Fruit fly (Drosophila melanogaster) whole organism, prepupa: ENCODE results near the gene CG34136.

Experiments used
- Blimp-1 ChIP-seq: fragments of 200-800 bp; sonication (Bioruptor generic); optimal IDR thresholded peaks from 3 replicates; lab custom pipeline; 2017; ENCODE audit warnings: missing biosample characterization, missing genetic modification characterization, mild to moderate bottlenecking, moderate library complexity, missing genetic modification reagents
- CG10631 ChIP-seq: fragments of 200-800 bp; sonication (Bioruptor generic); optimal IDR thresholded peaks from 2 replicates; lab custom pipeline; 2016; ENCODE audit warnings: missing biosample characterization, missing genetic modification characterization
- CG11294 ChIP-seq: fragments of 200-800 bp; sonication (Bioruptor generic); IDR thresholded peaks from 2 replicates; pipeline ENCODE4 v1.3.6; 2022; ENCODE audit warnings: missing biosample characterization, missing genetic modification characterization
- CG11762 ChIP-seq: fragments of 200-800 bp; sonication (Bioruptor generic); optimal IDR thresholded peaks from 3 replicates; lab custom pipeline; 2016; ENCODE audit warnings: missing biosample characterization, missing genetic modification characterization; ENCODE audit not compliant: insufficient read depth
- CG11902 ChIP-seq: fragments of 200-800 bp; sonication (Bioruptor generic); optimal IDR thresholded peaks from 3 replicates; lab custom pipeline; 2016; ENCODE audit warnings: missing biosample characterization, missing genetic modification characterization
- CG16779 ChIP-seq: fragments of 200-800 bp; sonication (Bioruptor generic); optimal IDR thresholded peaks from 3 replicates; lab custom pipeline; 2017; ENCODE audit warnings: missing biosample characterization, mild to moderate bottlenecking, missing genetic modification characterization
- CG31627 ChIP-seq: fragments of 200-800 bp; sonication (Bioruptor generic); optimal IDR thresholded peaks from 3 replicates; lab custom pipeline; 2016; ENCODE audit warnings: missing biosample characterization, missing genetic modification characterization
- CG34406 ChIP-seq: fragments of 200-800 bp; sonication (Bioruptor generic); optimal IDR thresholded peaks from 3 replicates; lab custom pipeline; 2016; ENCODE audit warnings: missing biosample characterization, missing genetic modification characterization
- CG3919 ChIP-seq: fragments of 200-800 bp; sonication (Bioruptor generic); optimal IDR thresholded peaks from 3 replicates; lab custom pipeline; 2016; ENCODE audit warnings: missing biosample characterization, missing genetic modification characterization
- CG6276 ChIP-seq: fragments of 200-800 bp; sonication (Bioruptor generic); optimal IDR thresholded peaks from 2 replicates; lab custom pipeline; 2017; ENCODE audit warnings: missing biosample characterization, mild to moderate bottlenecking, missing genetic modification characterization
- CG6792 ChIP-seq: fragments of 200-800 bp; sonication (Bioruptor generic); optimal IDR thresholded peaks from 3 replicates; lab custom pipeline; 2016; ENCODE audit warnings: missing biosample characterization, missing genetic modification characterization
- CG6854 ChIP-seq: fragments of 200-800 bp; sonication (Bioruptor generic); optimal IDR thresholded peaks from 2 replicates; lab custom pipeline; 2017; ENCODE audit warnings: missing biosample characterization, mild to moderate bottlenecking, missing genetic modification characterization
- CG7368 ChIP-seq: fragments of 200-800 bp; sonication (Bioruptor generic); optimal IDR thresholded peaks from 3 replicates; lab custom pipeline; 2016; ENCODE audit warnings: missing biosample characterization, missing genetic modification characterization
- CG8119 ChIP-seq: fragments of 200-800 bp; sonication (Bioruptor generic); IDR thresholded peaks from 3 replicates; pipeline ENCODE4 v1.3.6; 2022; ENCODE audit warnings: missing biosample characterization, missing genetic modification characterization
- CG8319 ChIP-seq: fragments of 200-800 bp; sonication (Bioruptor generic); optimal IDR thresholded peaks from 3 replicates; lab custom pipeline; 2016; ENCODE audit warnings: missing biosample characterization, missing genetic modification characterization
- CG9139 ChIP-seq: fragments of 200-800 bp; sonication (Bioruptor generic); optimal IDR thresholded peaks from 3 replicates; lab custom pipeline; 2017; ENCODE audit warnings: missing biosample characterization, mild to moderate bottlenecking, missing genetic modification characterization
- Eip75B ChIP-seq: fragments of 200-800 bp; sonication (Bioruptor generic); optimal IDR thresholded peaks from 3 replicates; lab custom pipeline; 2016; ENCODE audit warnings: missing biosample characterization, missing genetic modification characterization
- Eip78C ChIP-seq: fragments of 200-800 bp; sonication (Bioruptor generic); peaks from one replicate; lab custom pipeline; 2016; ENCODE audit warnings: missing biosample characterization, missing genetic modification characterization
- Eip93F ChIP-seq: fragments of 200-800 bp; sonication (Bioruptor generic); optimal IDR thresholded peaks from 2 replicates; lab custom pipeline; 2016; ENCODE audit warnings: missing biosample characterization, mild to moderate bottlenecking, missing genetic modification characterization
- Ets21C ChIP-seq: fragments of 200-800 bp; sonication (Bioruptor generic); optimal IDR thresholded peaks from 3 replicates; lab custom pipeline; 2016; ENCODE audit warnings: missing biosample characterization, missing genetic modification characterization
- Ets96B ChIP-seq: fragments of 200-800 bp; optimal IDR thresholded peaks from 2 replicates; lab custom pipeline; 2019; ENCODE audit warnings: missing biosample characterization, mild to moderate bottlenecking, missing genetic modification characterization, moderate library complexity
- Gug ChIP-seq: fragments of 200-800 bp; sonication (Bioruptor generic); IDR thresholded peaks from 2 replicates; pipeline ENCODE4 v1.3.6; 2022; ENCODE audit warnings: missing biosample characterization, missing genetic modification characterization
- Hr38 ChIP-seq: sonication (Bioruptor generic); optimal IDR thresholded peaks from 2 replicates; lab custom pipeline; 2016; ENCODE audit warnings: missing biosample characterization, missing genetic modification characterization
- Hr39 ChIP-seq: fragments of 200-800 bp; sonication (Bioruptor generic); optimal IDR thresholded peaks from 2 replicates; lab custom pipeline; 2016; ENCODE audit warnings: missing biosample characterization, missing genetic modification characterization
- Met ChIP-seq: fragments of 200-800 bp; sonication (Bioruptor generic); optimal IDR thresholded peaks from 3 replicates; lab custom pipeline; 2016; ENCODE audit warnings: missing biosample characterization, missing genetic modification characterization
- OdsH ChIP-seq: fragments of 200-800 bp; sonication (Bioruptor generic); optimal IDR thresholded peaks from 3 replicates; lab custom pipeline; 2016; ENCODE audit warnings: missing biosample characterization, missing genetic modification characterization
- Smox ChIP-seq: fragments of 200-800 bp; sonication (Bioruptor generic); optimal IDR thresholded peaks from 3 replicates; lab custom pipeline; 2016; ENCODE audit warnings: missing biosample characterization, missing genetic modification characterization
- Sox14 ChIP-seq: fragments of 200-800 bp; sonication (Bioruptor generic); optimal IDR thresholded peaks from 3 replicates; lab custom pipeline; 2016; ENCODE audit warnings: missing biosample characterization, missing genetic modification characterization
- Sox15 ChIP-seq: fragments of 200-800 bp; sonication (Bioruptor generic); optimal IDR thresholded peaks from 3 replicates; lab custom pipeline; 2016; ENCODE audit warnings: missing biosample characterization, missing genetic modification characterization
- acj6 ChIP-seq: fragments of 200-800 bp; sonication (Bioruptor generic); optimal IDR thresholded peaks from 3 replicates; lab custom pipeline; 2016; ENCODE audit warnings: missing biosample characterization, missing genetic modification characterization
- fd59A ChIP-seq: fragments of 200-800 bp; sonication (Bioruptor generic); optimal IDR thresholded peaks from 2 replicates; lab custom pipeline; 2017; ENCODE audit warnings: missing biosample characterization, mild to moderate bottlenecking, missing genetic modification characterization, missing genetic modification reagents
- fkh ChIP-seq: fragments of 200-800 bp; sonication (Bioruptor generic); optimal IDR thresholded peaks from 3 replicates; lab custom pipeline; 2017; ENCODE audit warnings: missing biosample characterization, mild to moderate bottlenecking, missing genetic modification characterization, moderate library complexity
- lz ChIP-seq: fragments of 200-800 bp; sonication (Bioruptor generic); optimal IDR thresholded peaks from 3 replicates; lab custom pipeline; 2016; ENCODE audit warnings: missing biosample characterization, missing genetic modification characterization
- net ChIP-seq: fragments of 200-800 bp; sonication (Bioruptor generic); optimal IDR thresholded peaks from 3 replicates; lab custom pipeline; 2016; ENCODE audit warnings: missing biosample characterization, missing genetic modification characterization
- pdm3 ChIP-seq: fragments of 200-800 bp; sonication (Bioruptor generic); optimal IDR thresholded peaks from 3 replicates; lab custom pipeline; 2016; ENCODE audit warnings: missing biosample characterization, missing genetic modification characterization
- spab ChIP-seq: fragments of 200-800 bp; sonication (Bioruptor generic); optimal IDR thresholded peaks from 2 replicates; lab custom pipeline; 2017; ENCODE audit warnings: missing biosample characterization, mild to moderate bottlenecking, missing genetic modification characterization, missing genetic modification reagents
- svp ChIP-seq: fragments of 200-800 bp; sonication (Bioruptor generic); peaks from one replicate; lab custom pipeline; 2016; ENCODE audit warnings: missing biosample characterization, missing genetic modification characterization
- vri ChIP-seq: fragments of 200-800 bp; sonication (Bioruptor generic); optimal IDR thresholded peaks from 3 replicates; lab custom pipeline; 2016; ENCODE audit warnings: missing biosample characterization, mild to moderate bottlenecking, missing genetic modification characterization

Gene CG34136

DNA sequence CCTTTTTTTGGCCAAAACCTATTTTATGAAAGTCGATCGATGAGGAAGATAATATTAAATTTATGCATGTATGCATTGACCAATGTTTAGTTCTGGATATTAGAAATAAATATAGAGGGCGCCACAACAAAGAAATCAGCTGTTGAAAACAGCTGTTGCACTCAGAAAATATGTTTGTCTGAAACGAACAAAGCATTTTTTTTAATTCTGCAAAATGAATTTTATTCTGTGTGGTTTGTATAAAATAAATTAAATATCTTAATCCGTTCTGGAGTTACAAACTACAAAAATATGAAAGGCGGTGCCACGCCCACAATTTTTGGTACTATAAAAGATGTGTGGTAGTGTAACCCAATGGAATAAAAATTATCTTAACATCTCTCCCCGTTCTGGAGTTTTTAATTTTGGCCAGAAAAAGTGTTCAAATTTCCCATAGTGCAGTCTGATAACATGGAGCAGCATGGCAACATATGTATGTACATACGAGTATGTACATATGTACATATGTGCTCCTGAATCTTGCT, 12.1 kb downstream of the CG34136 start (continued):
- peak; percentile 49 for TF ChIP-seq acj6 (GFP tag; lab: Kevin White, UChicago)
- TF ChIP-seq Smox: peak; percentile 34
- peak; percentile 14; the same call in 1 of the 2 replicates for TF ChIP-seq CG11294 (GFP tag; lab: Robert Waterston, UW)
- TF ChIP-seq CG8319: no peak
- TF ChIP-seq Ets96B (tag; lab: Kevin White, UChicago): no peak
- TF ChIP-seq Ets21C: peak; percentile 17
- TF ChIP-seq Met (GFP tag; lab: Kevin White, UChicago): peak; percentile 45
- TF ChIP-seq CG7368: no peak
- TF ChIP-seq CG31627: peak; percentile 33
- TF ChIP-seq fd59A (GFP tag; lab: Kevin White, UChicago): peak; percentile 49
- TF ChIP-seq svp: peak; percentile 80
- no peak for TF ChIP-seq CG6854
- TF ChIP-seq fkh: peak; percentile 15
- TF ChIP-seq net (GFP tag; lab: Kevin White, UChicago): peak; percentile 37
- no peak for TF ChIP-seq Blimp-1 (GFP tag; lab: Kevin White, UChicago)
- no peak for TF ChIP-seq Hr38 (GFP tag; lab: Kevin White, UChicago)
- peak; percentile 53 for TF ChIP-seq Eip75B (GFP tag; lab: Kevin White, UChicago)

DNA sequence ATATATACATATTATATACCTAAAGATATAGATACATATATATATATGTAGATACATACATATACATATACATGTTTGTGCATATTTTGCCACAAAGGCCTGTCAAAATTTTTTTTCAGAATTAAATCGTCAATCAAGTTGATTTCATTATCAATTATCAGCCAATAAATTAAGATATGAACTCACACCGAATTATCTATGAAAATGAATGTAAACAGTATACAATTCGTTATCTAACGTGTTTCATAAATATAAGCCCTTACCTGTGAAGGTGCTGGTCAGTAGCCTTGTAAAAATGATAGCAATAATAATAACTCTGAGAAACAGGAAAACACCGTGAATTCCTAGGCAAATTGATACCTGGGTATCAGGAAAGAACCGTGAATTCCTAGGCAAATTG, 13.0 kb downstream of the CG34136 start:
- TF ChIP-seq lz (GFP tag; lab: Kevin White, UChicago): no peak
- TF ChIP-seq CG31627: no peak
- TF ChIP-seq CG3919: no peak
- TF ChIP-seq CG34406 (GFP tag; lab: Kevin White, UChicago): no peak
- TF ChIP-seq CG11762 (GFP tag; lab: Kevin White, UChicago): no peak
- TF ChIP-seq svp: no peak
- TF ChIP-seq Eip93F (GFP tag; lab: Kevin White, UChicago): no peak
- no peak for TF ChIP-seq Ets21C
- TF ChIP-seq net (GFP tag; lab: Kevin White, UChicago): no peak

DNA sequence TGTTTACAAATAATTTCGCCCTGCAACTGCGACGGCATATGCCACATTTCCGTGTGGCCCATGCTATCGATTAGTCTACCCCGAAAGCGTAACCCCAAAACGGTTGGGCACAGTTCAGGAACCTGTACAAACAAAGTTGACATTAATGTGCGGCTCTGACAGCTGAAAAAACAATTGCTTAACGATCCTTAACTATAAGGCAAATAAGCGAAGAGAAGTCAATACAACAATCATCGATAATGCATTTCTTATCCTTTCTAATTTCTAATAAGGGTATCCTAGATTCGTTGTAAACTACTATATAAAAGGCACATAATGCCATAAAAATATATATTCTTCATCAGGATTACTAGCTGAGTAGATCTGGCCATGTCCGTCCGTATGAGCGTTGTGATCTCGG, 15.1 kb downstream of the CG34136 start:
- TF ChIP-seq spab (GFP tag; lab: Kevin White, UChicago) (no peak), CG10631 (GFP tag; lab: Kevin White, UChicago) (no peak), Smox (no peak), Sox15 (GFP tag; lab: Kevin White, UChicago) (no peak), Ets21C (no peak), fkh (peak; percentile 24), Eip78C (GFP tag; lab: Kevin White, UChicago) (no peak)

dm6 chr2L:21113546-21113945, 16.8 kb downstream of the CG34136 start:
- TF ChIP-seq OdsH (GFP tag; lab: Kevin White, UChicago): no peak
- TF ChIP-seq Hr39 (GFP tag; lab: Kevin White, UChicago): no peak
- TF ChIP-seq CG9139: no peak
- TF ChIP-seq CG34406 (GFP tag; lab: Kevin White, UChicago): no peak
- peak; percentile 19 for TF ChIP-seq Eip93F (GFP tag; lab: Kevin White, UChicago)
- TF ChIP-seq Gug (GFP tag; lab: Robert Waterston, UW): no peak
- no peak for TF ChIP-seq CG6792 (GFP tag; lab: Kevin White, UChicago)
- peak; percentile 15 for TF ChIP-seq Met (GFP tag; lab: Kevin White, UChicago)
- TF ChIP-seq CG6276 (GFP tag; lab: Kevin White, UChicago): no peak
- TF ChIP-seq CG6854: no peak
- TF ChIP-seq spab (GFP tag; lab: Kevin White, UChicago): no peak
- no peak for TF ChIP-seq CG10631 (GFP tag; lab: Kevin White, UChicago)
- TF ChIP-seq Eip75B (GFP tag; lab: Kevin White, UChicago): no peak
- TF ChIP-seq acj6 (GFP tag; lab: Kevin White, UChicago): no peak
- TF ChIP-seq CG16779 (tag; lab: Kevin White, UChicago): no peak
- TF ChIP-seq Hr38 (GFP tag; lab: Kevin White, UChicago): no peak
- peak; percentile 83 for TF ChIP-seq svp
- TF ChIP-seq CG11294 (GFP tag; lab: Robert Waterston, UW): no peak
- no peak for TF ChIP-seq CG8119
- TF ChIP-seq fkh: peak; percentile 39
- no peak for TF ChIP-seq pdm3 (GFP tag; lab: Kevin White, UChicago)
- TF ChIP-seq Sox14 (GFP tag; lab: Kevin White, UChicago): no peak
- TF ChIP-seq fd59A (GFP tag; lab: Kevin White, UChicago): no peak
- peak; percentile 69 for TF ChIP-seq vri
- TF ChIP-seq CG11902 (GFP tag; lab: Kevin White, UChicago): no peak
- TF ChIP-seq CG7368: no peak
- TF ChIP-seq CG31627: no peak
- TF ChIP-seq, all 60 proteins: peak for 5
